Fruit fly (Drosophila melanogaster) whole organism, embryonic: ENCODE results near the gene Hr4.
A peak's percentile ranks its signal among the peaks of the same experiment; 100 is the strongest.

Experiments
- BtbVII ChIP-seq: fragments of 200-800 bp; sonication (Bioruptor generic); optimal IDR thresholded peaks from 3 replicates; lab custom pipeline; 2017; ENCODE audit warnings: missing biosample characterization, mild to moderate bottlenecking, missing genetic modification characterization
- CG10959 ChIP-seq: fragments of 200-800 bp; sonication (Bioruptor generic); IDR thresholded peaks from 2 replicates; pipeline ENCODE4 v1.3.6; 2022; ENCODE audit warnings: missing biosample characterization, missing genetic modification characterization
- CG10979 ChIP-seq: fragments of 200-800 bp; sonication (Bioruptor generic); optimal IDR thresholded peaks from 2 replicates; lab custom pipeline; 2018; ENCODE audit warnings: missing biosample characterization, mild to moderate bottlenecking, missing genetic modification characterization, moderate library complexity
- CG12659 ChIP-seq: fragments of 200-800 bp; sonication (Bioruptor generic); optimal IDR thresholded peaks from 3 replicates; lab custom pipeline; 2017; ENCODE audit warnings: mild to moderate bottlenecking, missing biosample characterization, missing genetic modification reagents, missing genetic modification characterization
- CG12744 ChIP-seq: fragments of 200-800 bp; sonication (Bioruptor generic); optimal IDR thresholded peaks from 2 replicates; lab custom pipeline; 2016; ENCODE audit warnings: missing biosample characterization, missing genetic modification characterization
- CG13624 ChIP-seq: fragments of 200-800 bp; sonication (Bioruptor generic); optimal IDR thresholded peaks from 2 replicates; lab custom pipeline; 2016; ENCODE audit warnings: missing biosample characterization, missing genetic modification characterization
- CG14014 ChIP-seq: fragments of 200-800 bp; sonication (Bioruptor generic); IDR thresholded peaks from 2 replicates; pipeline ENCODE4 v1.3.6; 2022; ENCODE audit warnings: missing biosample characterization, missing genetic modification characterization
- CG1602 ChIP-seq: fragments of 200-800 bp; sonication (Bioruptor generic); optimal IDR thresholded peaks from 3 replicates; lab custom pipeline; 2016; ENCODE audit warnings: missing biosample characterization, missing genetic modification characterization
- CG16779 ChIP-seq: fragments of 200-800 bp; sonication (Bioruptor generic); IDR thresholded peaks from 2 replicates; pipeline ENCODE4 v1.3.6; 2022; ENCODE audit warnings: missing biosample characterization, missing genetic modification characterization
- CG18011 ChIP-seq: fragments of 200-800 bp; sonication (Bioruptor generic); optimal IDR thresholded peaks from 2 replicates; lab custom pipeline; 2017; ENCODE audit warnings: missing biosample characterization, missing genetic modification characterization, mild to moderate bottlenecking, moderate library complexity, missing genotype
- CG30431 ChIP-seq: fragments of 200-800 bp; sonication (Bioruptor generic); optimal IDR thresholded peaks from 2 replicates; lab custom pipeline; 2017; ENCODE audit warnings: missing biosample characterization, missing genetic modification characterization
- CG43689 ChIP-seq: fragments of 200-800 bp; sonication (Bioruptor generic); IDR thresholded peaks from 2 replicates; pipeline ENCODE4 v1.3.6; 2022; ENCODE audit warnings: missing biosample characterization, missing genetic modification characterization
- CG5953 ChIP-seq: fragments of 200-800 bp; sonication (Bioruptor generic); IDR thresholded peaks from 2 replicates; pipeline ENCODE4 v1.3.6; 2022; ENCODE audit warnings: missing biosample characterization, missing genetic modification characterization
- CG6254 ChIP-seq: fragments of 200-800 bp; sonication (Bioruptor generic); optimal IDR thresholded peaks from 3 replicates; lab custom pipeline; 2017; ENCODE audit warnings: mild to moderate bottlenecking, missing biosample characterization, missing genetic modification reagents, missing genetic modification characterization
- CG6689 ChIP-seq: fragments of 200-800 bp; sonication (Bioruptor generic); IDR thresholded peaks from 2 replicates; pipeline ENCODE4 v1.3.6; 2022; ENCODE audit warnings: missing biosample characterization, missing genetic modification characterization
- CG6791 ChIP-seq: fragments of 200-800 bp; sonication (Bioruptor generic); IDR thresholded peaks from 3 replicates; pipeline ENCODE4 v1.3.6; 2022; ENCODE audit warnings: missing biosample characterization, missing genetic modification characterization; ENCODE audit not compliant: partially characterized antibody
- CG7372 ChIP-seq: fragments of 200-800 bp; sonication (Bioruptor generic); IDR thresholded peaks from 2 replicates; pipeline ENCODE4 v1.3.6; 2022; ENCODE audit warnings: missing biosample characterization, missing genetic modification characterization
- CG7928 ChIP-seq: fragments of 200-800 bp; sonication (Bioruptor generic); optimal IDR thresholded peaks from 2 replicates; lab custom pipeline; 2017; ENCODE audit warnings: missing biosample characterization, mild to moderate bottlenecking, missing genetic modification characterization
- CG9817 ChIP-seq: fragments of 200-800 bp; sonication (Bioruptor generic); optimal IDR thresholded peaks from 2 replicates; lab custom pipeline; 2018; ENCODE audit warnings: missing biosample characterization, mild to moderate bottlenecking, missing genetic modification characterization, moderate library complexity
- D ChIP-seq, 2 experiments: fragments of 200-800 bp in 1 of 2; fragments of >200 bp in 1 of 2; sonication (Bioruptor generic) in 1 of 2; optimal IDR thresholded peaks; 2 replicates in 1 of 2; 3 replicates in 1 of 2; lab custom pipeline; 2017; ENCODE audit warnings: mild to moderate bottlenecking in 1 of 2, missing biosample characterization in 1 of 2, missing genetic modification characterization in 1 of 2, missing genetic modification reagents in 1 of 2
- Gsc ChIP-seq: fragments of 200-800 bp; sonication (Bioruptor generic); IDR thresholded peaks from 2 replicates; pipeline ENCODE4 v1.3.6; 2022; ENCODE audit warnings: missing biosample characterization, missing genetic modification characterization
- Hmr ChIP-seq: fragments of 200-800 bp; sonication (Bioruptor generic); optimal IDR thresholded peaks from 3 replicates; lab custom pipeline; 2017; ENCODE audit warnings: mild to moderate bottlenecking, missing biosample characterization, missing genetic modification reagents, missing genetic modification characterization
- Hr3 ChIP-seq: fragments of 200-800 bp; sonication (Bioruptor generic); optimal IDR thresholded peaks from 3 replicates; lab custom pipeline; 2016; ENCODE audit warnings: missing biosample characterization, missing genetic modification characterization
- Myb ChIP-seq: fragments of 200-800 bp; sonication (Bioruptor generic); optimal IDR thresholded peaks from 2 replicates; lab custom pipeline; 2016; ENCODE audit warnings: missing biosample characterization, missing genetic modification characterization
- NFAT ChIP-seq: fragments of 200-800 bp; sonication (Bioruptor generic); IDR thresholded peaks from 2 replicates; pipeline ENCODE4 v1.3.6; 2022; ENCODE audit warnings: missing biosample characterization, missing genetic modification characterization
- Neu2 ChIP-seq: fragments of 200-800 bp; sonication (Bioruptor generic); optimal IDR thresholded peaks from 3 replicates; lab custom pipeline; 2016; ENCODE audit warnings: missing biosample characterization, missing genetic modification characterization, borderline replicate concordance
- Nf-YC ChIP-seq: fragments of 200-800 bp; optimal IDR thresholded peaks from 3 replicates; lab custom pipeline; 2019; ENCODE audit warnings: missing biosample characterization, mild to moderate bottlenecking, missing genetic modification characterization, moderate library complexity
- Optix ChIP-seq: fragments of 200-800 bp; sonication (Bioruptor generic); IDR thresholded peaks from 3 replicates; pipeline ENCODE4 v1.3.6; 2022; ENCODE audit warnings: missing biosample characterization, missing genetic modification characterization
- Poxn ChIP-seq: fragments of 200-800 bp; sonication (Bioruptor generic); IDR thresholded peaks from 2 replicates; pipeline ENCODE4 v1.3.6; 2022; ENCODE audit warnings: missing biosample characterization, missing genetic modification characterization
- Ravus ChIP-seq: fragments of 200-800 bp; sonication (Bioruptor generic); IDR thresholded peaks from 2 replicates; pipeline ENCODE4 v1.3.6; 2022; ENCODE audit warnings: missing biosample characterization, missing genetic modification characterization
- Side ChIP-seq: fragments of 200-800 bp; sonication (Bioruptor generic); optimal IDR thresholded peaks from 2 replicates; lab custom pipeline; 2016; ENCODE audit warnings: missing biosample characterization, missing genetic modification characterization
- ap ChIP-seq: fragments of 200-800 bp; sonication (Bioruptor generic); IDR thresholded peaks from 2 replicates; pipeline ENCODE4 v1.3.6; 2022; ENCODE audit warnings: missing biosample characterization, missing genetic modification characterization
- ato ChIP-seq: fragments of 200-800 bp; sonication (Bioruptor generic); IDR thresholded peaks from 2 replicates; pipeline ENCODE4 v1.3.6; 2022; ENCODE audit warnings: missing biosample characterization, missing genetic modification characterization; ENCODE audit not compliant: partially characterized antibody
- ci ChIP-seq: fragments of 200-800 bp; sonication (Bioruptor generic); IDR thresholded peaks from 3 replicates; pipeline ENCODE4 v1.3.6; 2022; ENCODE audit warnings: missing biosample characterization, missing genetic modification characterization
- corto ChIP-seq: fragments of 200-800 bp; sonication (Bioruptor generic); optimal IDR thresholded peaks from 2 replicates; lab custom pipeline; 2016; ENCODE audit warnings: missing biosample characterization, mild to moderate bottlenecking, missing genetic modification characterization, moderate library complexity
- dati ChIP-seq: fragments of 200-800 bp; sonication (Bioruptor generic); IDR thresholded peaks from 2 replicates; pipeline ENCODE4 v1.3.6; 2022; ENCODE audit warnings: missing biosample characterization, missing genetic modification characterization
- disco-r ChIP-seq: fragments of 200-800 bp; sonication (Bioruptor generic); optimal IDR thresholded peaks from 2 replicates; lab custom pipeline; 2016; ENCODE audit warnings: missing biosample characterization, missing genetic modification characterization
- dpn ChIP-seq, 2 experiments: fragments of 200-800 bp; sonication (Bioruptor generic); optimal IDR thresholded peaks; 3 replicates each; lab custom pipeline; 2016; ENCODE audit warnings: missing biosample characterization in 2 of 2, missing genetic modification characterization in 2 of 2
- dysf ChIP-seq: fragments of 200-800 bp; sonication (Bioruptor generic); IDR thresholded peaks from 3 replicates; pipeline ENCODE4 v1.3.6; 2022; ENCODE audit warnings: missing biosample characterization, missing genetic modification characterization
- ems ChIP-seq: fragments of 200-800 bp; sonication (Bioruptor generic); optimal IDR thresholded peaks from 3 replicates; lab custom pipeline; 2016; ENCODE audit warnings: missing biosample characterization, missing genetic modification characterization
- fru ChIP-seq: fragments of >200 bp; optimal IDR thresholded peaks from 2 replicates; lab custom pipeline; 2017
- hth ChIP-seq: fragments of >200 bp; optimal IDR thresholded peaks from 2 replicates; lab custom pipeline; 2017; ENCODE audit warnings: inconsistent platforms
- ind ChIP-seq: fragments of 200-800 bp; sonication (Bioruptor generic); optimal IDR thresholded peaks from 3 replicates; lab custom pipeline; 2016; ENCODE audit warnings: missing biosample characterization, missing genetic modification characterization
- jumu ChIP-seq: fragments of 200-800 bp; sonication (Bioruptor generic); optimal IDR thresholded peaks from 3 replicates; lab custom pipeline; 2016; ENCODE audit warnings: missing biosample characterization, missing genetic modification characterization
- lbe ChIP-seq: fragments of 200-800 bp; sonication (Bioruptor generic); optimal IDR thresholded peaks from 2 replicates; lab custom pipeline; 2016; ENCODE audit warnings: missing biosample characterization, mild to moderate bottlenecking, missing genetic modification characterization
- pb ChIP-seq: fragments of 200-800 bp; sonication (Bioruptor generic); optimal IDR thresholded peaks from 3 replicates; lab custom pipeline; 2016; ENCODE audit warnings: missing biosample characterization, missing genetic modification characterization
- psq ChIP-seq: fragments of 200-800 bp; sonication (Bioruptor generic); optimal IDR thresholded peaks from 2 replicates; lab custom pipeline; 2017; ENCODE audit warnings: missing biosample characterization, missing genetic modification characterization
- so ChIP-seq: fragments of 200-800 bp; sonication (Bioruptor generic); IDR thresholded peaks from 3 replicates; pipeline ENCODE4 v1.3.6; 2022; ENCODE audit warnings: missing biosample characterization, missing genetic modification characterization
- unpg ChIP-seq: fragments of 200-800 bp; sonication (Bioruptor generic); optimal IDR thresholded peaks from 3 replicates; lab custom pipeline; 2018; ENCODE audit warnings: missing biosample characterization, mild to moderate bottlenecking, missing genetic modification characterization, moderate library complexity
- z ChIP-seq: fragments of 200-800 bp; sonication (Bioruptor generic); IDR thresholded peaks from 3 replicates; pipeline ENCODE4 v1.3.6; 2022; ENCODE audit warnings: missing biosample characterization, missing genetic modification characterization
- zen2 ChIP-seq: fragments of 200-800 bp; sonication (Bioruptor generic); IDR thresholded peaks from 3 replicates; pipeline ENCODE4 v1.3.6; 2022; ENCODE audit warnings: missing biosample characterization, missing genetic modification characterization; ENCODE audit not compliant: partially characterized antibody

The Hr4 gene

dm6 chrX:1963591-1964216 lies 22.0 kb downstream of the Hr4 start (continued):
- no peak for TF ChIP-seq lbe (GFP tag; lab: Kevin White, UChicago)
- peak; percentile 95 for TF ChIP-seq ems (GFP tag; lab: Kevin White, UChicago)
- TF ChIP-seq CG6791: no peak
- peak; percentile 94 for TF ChIP-seq NFAT (GFP tag; lab: Robert Waterston, UW)
- TF ChIP-seq Hmr (GFP tag; lab: Kevin White, UChicago): peak; percentile 90
- TF ChIP-seq CG7928: peak; percentile 71
- peak; percentile 94 for TF ChIP-seq CG6689 (GFP tag; lab: Robert Waterston, UW)
- no peak for TF ChIP-seq ato (GFP tag; lab: Robert Waterston, UW)
- TF ChIP-seq CG12744 (GFP tag; lab: Kevin White, UChicago): peak; percentile 82
- peak; percentile 75 for TF ChIP-seq Myb (GFP tag; lab: Kevin White, UChicago)
- peak; percentile 95 for TF ChIP-seq CG7372 (GFP tag; lab: Robert Waterston, UW)
- TF ChIP-seq Neu2: peak; percentile 37
- TF ChIP-seq disco-r (GFP tag; lab: Kevin White, UChicago): peak; percentile 81
- TF ChIP-seq Poxn (GFP tag; lab: Robert Waterston, UW): peak; percentile 50; the same call in 1 of the 2 replicates
- TF ChIP-seq CG18011 (GFP tag; lab: Kevin White, UChicago): peak; percentile 72
- TF ChIP-seq Hr3 (GFP tag; lab: Kevin White, UChicago): peak; percentile 94
- TF ChIP-seq CG12659 (GFP tag; lab: Kevin White, UChicago): peak; percentile 94
- TF ChIP-seq CG30431 (GFP tag; lab: Kevin White, UChicago): peak; percentile 92
- TF ChIP-seq hth (lab: Kevin White, UChicago): no peak
- peak; percentile 97 for TF ChIP-seq CG5953 (GFP tag; lab: Robert Waterston, UW)
- peak; percentile 87 for TF ChIP-seq pb (GFP tag; lab: Kevin White, UChicago)
- TF ChIP-seq CG43689 (GFP tag; lab: Robert Waterston, UW): peak; percentile 90
- TF ChIP-seq CG10959 (GFP tag; lab: Robert Waterston, UW): peak; percentile 68
- TF ChIP-seq ap: peak; percentile 96
- peak; percentile 91 for TF ChIP-seq CG16779
- peak; percentile 91 for TF ChIP-seq CG13624 (GFP tag; lab: Kevin White, UChicago)
- TF ChIP-seq ind (GFP tag; lab: Kevin White, UChicago): peak; percentile 97
- TF ChIP-seq D (optimal IDR thresholded peaks at IDR 0.05; lab: Kevin White, UChicago): no peak
- peak; percentile 93 for TF ChIP-seq D (GFP tag; optimal IDR thresholded peaks at IDR 0.05; lab: Kevin White, UChicago)
- TF ChIP-seq CG10979 (tag; lab: Kevin White, UChicago): peak; percentile 89
- TF ChIP-seq CG6254: peak; percentile 91
- peak; percentile 48; the same call in 1 of the 3 replicates for TF ChIP-seq z (GFP tag; lab: Robert Waterston, UW)
- no peak for TF ChIP-seq zen2
- peak; percentile 90 for TF ChIP-seq dati (GFP tag; lab: Robert Waterston, UW)
- TF ChIP-seq psq (GFP tag; lab: Kevin White, UChicago): peak; percentile 72
- peak; percentile 92 for TF ChIP-seq Side (GFP tag; lab: Kevin White, UChicago)
- peak; percentile 83 for TF ChIP-seq Ravus (GFP tag; lab: Robert Waterston, UW)
- peak; percentile 99 for TF ChIP-seq ci (GFP tag; lab: Robert Waterston, UW)
- peak; percentile 95 for TF ChIP-seq CG14014 (GFP tag; lab: Robert Waterston, UW)
- peak; percentile 97 for TF ChIP-seq dysf (GFP tag; lab: Robert Waterston, UW)
- TF ChIP-seq Optix: peak; percentile 96
- TF ChIP-seq corto (GFP tag; lab: Kevin White, UChicago): no peak
- no peak for TF ChIP-seq fru (lab: Kevin White, UChicago)
- peak; percentile 91 for TF ChIP-seq BtbVII (GFP tag; lab: Kevin White, UChicago)
- peak; percentile 92 for TF ChIP-seq CG1602 (GFP tag; lab: Kevin White, UChicago)
- peak; percentile 90 for TF ChIP-seq Gsc (GFP tag; lab: Robert Waterston, UW)
- peak; percentile 95 for TF ChIP-seq CG9817 (tag; lab: Kevin White, UChicago)
- peak; percentile 92 to 96 for TF ChIP-seq dpn (GFP tag; optimal IDR thresholded peaks at IDR 0.05; lab: Kevin White, UChicago)
- peak; percentile 95 for TF ChIP-seq unpg (GFP tag; lab: Kevin White, UChicago)
- TF ChIP-seq so (GFP tag; lab: Robert Waterston, UW): peak; percentile 92
- TF ChIP-seq jumu (GFP tag; lab: Kevin White, UChicago): peak; percentile 91
- peak; percentile 85 for TF ChIP-seq Nf-YC (tag; lab: Kevin White, UChicago)
